Fruit fly (Drosophila melanogaster) whole organism, pupa: ENCODE results near the gene Cyp4d8.

Source experiments
- CG10348 ChIP-seq: fragments of 200-800 bp; sonication (Bioruptor generic); IDR thresholded peaks from 2 replicates; pipeline ENCODE4 v1.3.6; 2022; ENCODE audit warnings: missing biosample characterization, missing genetic modification characterization
- CG12605 ChIP-seq: fragments of 200-800 bp; sonication (Bioruptor generic); IDR thresholded peaks from 2 replicates; pipeline ENCODE4 v1.3.6; 2022; ENCODE audit warnings: missing biosample characterization, missing genetic modification characterization
- CG13204 ChIP-seq: fragments of 200-800 bp; sonication (Bioruptor generic); optimal IDR thresholded peaks from 2 replicates; lab custom pipeline; 2018; ENCODE audit warnings: missing biosample characterization, mild to moderate bottlenecking, missing genetic modification characterization, moderate library complexity
- CG14655 ChIP-seq: fragments of 200-800 bp; sonication (Bioruptor generic); optimal IDR thresholded peaks from 3 replicates; lab custom pipeline; 2017; ENCODE audit warnings: mild to moderate bottlenecking, missing biosample characterization, missing genetic modification reagents, missing genetic modification characterization
- CG15710 ChIP-seq: fragments of 200-800 bp; sonication (Bioruptor generic); optimal IDR thresholded peaks from 2 replicates; lab custom pipeline; 2018; ENCODE audit warnings: missing biosample characterization, mild to moderate bottlenecking, missing genetic modification characterization, moderate library complexity
- CG17806 ChIP-seq: fragments of 200-800 bp; sonication (Bioruptor generic); optimal IDR thresholded peaks from 2 replicates; lab custom pipeline; 2018; ENCODE audit warnings: missing biosample characterization, mild to moderate bottlenecking, missing genetic modification characterization, moderate library complexity
- CG32121 ChIP-seq: fragments of 200-800 bp; sonication (Bioruptor generic); IDR thresholded peaks from 2 replicates; pipeline ENCODE4 v1.3.6; 2022; ENCODE audit warnings: missing biosample characterization, missing genetic modification characterization
- CG34367 ChIP-seq: fragments of 200-800 bp; sonication (Bioruptor generic); optimal IDR thresholded peaks from 2 replicates; lab custom pipeline; 2018; ENCODE audit warnings: missing biosample characterization, mild to moderate bottlenecking, missing genetic modification characterization
- CG4496 ChIP-seq: fragments of 200-800 bp; sonication (Bioruptor generic); IDR thresholded peaks from 3 replicates; pipeline ENCODE4 v1.3.6; 2022; ENCODE audit warnings: missing biosample characterization, missing genetic modification characterization
- CG8159 ChIP-seq: fragments of 200-800 bp; sonication (Bioruptor generic); optimal IDR thresholded peaks from 3 replicates; lab custom pipeline; 2018; ENCODE audit warnings: missing biosample characterization, mild to moderate bottlenecking, missing genetic modification characterization, moderate library complexity
- CG8301 ChIP-seq: fragments of 200-800 bp; sonication (Bioruptor generic); optimal IDR thresholded peaks from 2 replicates; lab custom pipeline; 2018; ENCODE audit warnings: missing biosample characterization, mild to moderate bottlenecking, missing genetic modification characterization
- CG9948 ChIP-seq: fragments of 200-800 bp; sonication (Bioruptor generic); optimal IDR thresholded peaks from 2 replicates; lab custom pipeline; 2018; ENCODE audit warnings: missing biosample characterization, mild to moderate bottlenecking, missing genetic modification characterization, moderate library complexity
- D1 ChIP-seq: fragments of 200-800 bp; sonication (Bioruptor generic); optimal IDR thresholded peaks from 2 replicates; lab custom pipeline; 2018; ENCODE audit warnings: missing biosample characterization, mild to moderate bottlenecking, missing genetic modification characterization, moderate library complexity
- EcR ChIP-seq: fragments of 200-800 bp; sonication (Bioruptor generic); optimal IDR thresholded peaks from 3 replicates; lab custom pipeline; 2019; ENCODE audit warnings: missing biosample characterization, missing genetic modification characterization, mild to moderate bottlenecking, moderate library complexity, missing genetic modification reagents
- Ets98B ChIP-seq: fragments of 200-800 bp; sonication (Bioruptor generic); IDR thresholded peaks from 2 replicates; pipeline ENCODE4 v1.3.6; 2022; ENCODE audit warnings: missing biosample characterization, missing genetic modification characterization
- Pif1A ChIP-seq: fragments of 200-800 bp; sonication (Bioruptor generic); optimal IDR thresholded peaks from 3 replicates; lab custom pipeline; 2016; ENCODE audit warnings: missing biosample characterization, missing genetic modification characterization
- Pif1B ChIP-seq: fragments of 200-800 bp; sonication (Bioruptor generic); optimal IDR thresholded peaks from 3 replicates; lab custom pipeline; 2016; ENCODE audit warnings: missing biosample characterization, missing genetic modification characterization
- Snoo ChIP-seq: fragments of 200-800 bp; sonication (Bioruptor generic); optimal IDR thresholded peaks from 3 replicates; lab custom pipeline; 2017; ENCODE audit warnings: missing biosample characterization, mild to moderate bottlenecking, missing genetic modification characterization, inconsistent platforms
- fd96Ca ChIP-seq: fragments of 200-800 bp; sonication (Bioruptor generic); IDR thresholded peaks from 3 replicates; pipeline ENCODE4 v1.3.6; 2022; ENCODE audit warnings: missing biosample characterization, missing genetic modification characterization
- gl ChIP-seq: fragments of 200-800 bp; sonication (Bioruptor generic); optimal IDR thresholded peaks from 2 replicates; lab custom pipeline; 2018; ENCODE audit warnings: missing biosample characterization, mild to moderate bottlenecking, missing genetic modification characterization
- rn ChIP-seq: fragments of 200-800 bp; sonication (Bioruptor generic); IDR thresholded peaks from 2 replicates; pipeline ENCODE4 v1.3.6; 2022; ENCODE audit warnings: missing biosample characterization, missing genetic modification characterization

Gene Cyp4d8

DNA sequence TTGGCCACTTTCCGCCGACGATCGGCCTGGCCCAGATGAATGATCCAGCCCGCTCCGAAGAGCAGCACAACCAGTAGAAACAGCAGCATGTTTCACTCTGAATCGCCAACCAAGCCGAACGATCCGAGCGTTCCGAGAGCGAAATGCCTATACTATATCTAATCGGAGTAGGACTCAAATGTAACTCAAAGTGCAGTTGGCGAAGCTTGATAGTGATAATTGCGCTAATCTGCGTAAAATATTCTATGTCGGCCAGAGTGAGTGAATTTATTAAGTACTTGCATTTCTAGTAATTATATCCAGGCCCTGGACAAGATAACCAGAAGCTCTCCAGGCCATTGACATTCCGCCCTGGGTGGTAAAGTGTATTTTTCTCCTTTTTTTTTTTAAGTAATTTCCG, at the start of gene Cyp4d8:
TSS of gene Cyp4d8 (minus strand) at position 101 of the 400 bp plus-strand sequence.
- no peak for TF ChIP-seq Snoo (tag; lab: Kevin White, UChicago)
- no peak for TF ChIP-seq CG13204 (GFP tag; lab: Kevin White, UChicago)
- no peak for TF ChIP-seq gl
- no peak for TF ChIP-seq Pif1A
- no peak for TF ChIP-seq CG8301 (tag; lab: Kevin White, UChicago)
- TF ChIP-seq CG34367 (tag; lab: Kevin White, UChicago): no peak
- TF ChIP-seq Pif1B (GFP tag; lab: Kevin White, UChicago): no peak
- TF ChIP-seq CG17806: no peak
- no peak for TF ChIP-seq CG14655 (GFP tag; lab: Kevin White, UChicago)
- TF ChIP-seq, all 21 proteins: peak for 0

DNA sequence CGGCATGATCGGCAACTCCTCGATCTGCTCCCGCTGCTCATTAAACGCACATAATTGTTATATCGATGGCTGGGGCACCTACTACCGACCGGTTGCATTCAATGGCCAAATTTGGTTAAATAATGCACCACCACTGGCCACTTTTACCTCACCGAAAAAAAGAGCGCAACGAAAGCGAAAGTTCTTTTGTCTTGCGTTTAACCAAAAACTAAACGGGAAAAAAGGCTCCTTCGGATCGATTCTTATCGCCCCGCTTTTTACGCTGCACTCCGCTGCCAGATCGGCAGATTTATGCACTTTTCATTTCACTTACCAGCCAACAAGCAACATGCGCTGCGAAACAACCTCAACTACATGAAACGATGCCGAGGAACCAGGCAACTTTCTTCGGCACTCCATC, 49.6 kb upstream of the Cyp4d8 start:
- no peak for TF ChIP-seq CG17806
- no peak for TF ChIP-seq rn (GFP tag; lab: Robert Waterston, UW)
- no peak for TF ChIP-seq CG32121 (GFP tag; lab: Robert Waterston, UW)
- no peak for TF ChIP-seq CG13204 (GFP tag; lab: Kevin White, UChicago)
- TF ChIP-seq CG15710: no peak
- TF ChIP-seq CG12605 (GFP tag; lab: Robert Waterston, UW): no peak
- no peak for TF ChIP-seq CG10348 (GFP tag; lab: Robert Waterston, UW)
- TF ChIP-seq fd96Ca (GFP tag; lab: Robert Waterston, UW): no peak
- TF ChIP-seq CG8159 (tag; lab: Kevin White, UChicago): no peak
- TF ChIP-seq gl: no peak
- TF ChIP-seq CG34367 (tag; lab: Kevin White, UChicago): no peak
- no peak for TF ChIP-seq Pif1A
- no peak for TF ChIP-seq Ets98B (GFP tag; lab: Robert Waterston, UW)
- TF ChIP-seq Snoo (tag; lab: Kevin White, UChicago): no peak
- TF ChIP-seq CG8301 (tag; lab: Kevin White, UChicago): no peak
- TF ChIP-seq CG14655 (GFP tag; lab: Kevin White, UChicago): no peak
- TF ChIP-seq EcR: no peak
- TF ChIP-seq, all 21 proteins: peak for 0

DNA sequence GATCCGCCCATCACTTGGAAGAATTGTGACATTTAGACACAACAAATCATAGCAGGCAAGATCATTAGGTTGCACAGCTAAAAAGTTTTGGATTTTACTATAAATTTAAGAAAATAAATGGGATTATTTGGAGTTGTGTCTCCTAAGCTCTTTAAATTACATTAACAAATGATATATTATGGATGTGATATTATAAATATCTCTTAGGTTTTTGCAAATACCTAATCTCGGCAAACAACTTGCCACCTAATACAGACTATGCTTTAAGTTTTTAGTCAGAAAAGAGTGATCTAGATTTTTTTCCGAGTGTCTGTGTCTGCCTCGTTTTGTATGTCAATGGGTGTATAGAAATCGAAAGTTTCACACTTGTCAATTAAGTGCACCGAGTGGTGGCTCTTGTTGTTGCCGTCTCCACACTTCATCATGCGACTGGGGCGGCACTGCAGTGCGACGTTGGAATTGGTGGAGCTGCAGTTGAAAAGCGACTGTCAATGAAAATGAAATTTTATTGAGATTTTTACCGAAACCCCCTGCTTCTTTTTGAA, 48.7 kb upstream of the Cyp4d8 start:
- TF ChIP-seq CG15710: no peak
- no peak for TF ChIP-seq fd96Ca (GFP tag; lab: Robert Waterston, UW)
- TF ChIP-seq CG34367 (tag; lab: Kevin White, UChicago): no peak
- TF ChIP-seq CG17806: no peak
- TF ChIP-seq rn (GFP tag; lab: Robert Waterston, UW): no peak
- 0 out of 2 replicates have a peak, but pooled peaks have one; percentile 11 for TF ChIP-seq CG32121 (GFP tag; lab: Robert Waterston, UW)

DNA sequence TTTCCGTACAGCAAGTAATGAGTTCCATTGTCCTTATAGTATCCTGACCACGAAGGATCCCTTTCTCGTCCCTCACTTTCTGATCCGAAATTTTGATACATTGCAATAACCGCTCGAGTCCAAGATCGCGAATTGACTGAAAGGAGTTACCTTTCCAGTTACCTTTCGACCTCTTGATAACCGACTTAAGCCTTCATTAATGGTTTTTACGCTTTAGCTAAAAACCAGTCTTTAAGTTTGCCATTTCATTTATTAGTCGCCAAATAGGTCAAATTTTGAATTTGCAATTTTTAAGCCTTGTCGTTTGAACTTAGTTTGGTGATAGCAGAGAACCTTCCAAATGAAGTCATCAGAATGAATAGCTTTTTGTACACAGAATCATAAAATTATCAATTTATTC, 46.4 kb upstream of the Cyp4d8 start, which contains the start of gene CG32376:
TSS of gene CG32376 (minus strand) at position 101 of the 400 bp plus-strand sequence.
- TF ChIP-seq Snoo (tag; lab: Kevin White, UChicago) (no peak), CG4496 (GFP tag; lab: Robert Waterston, UW) (no peak), CG9948 (tag; lab: Kevin White, UChicago) (no peak)

DNA sequence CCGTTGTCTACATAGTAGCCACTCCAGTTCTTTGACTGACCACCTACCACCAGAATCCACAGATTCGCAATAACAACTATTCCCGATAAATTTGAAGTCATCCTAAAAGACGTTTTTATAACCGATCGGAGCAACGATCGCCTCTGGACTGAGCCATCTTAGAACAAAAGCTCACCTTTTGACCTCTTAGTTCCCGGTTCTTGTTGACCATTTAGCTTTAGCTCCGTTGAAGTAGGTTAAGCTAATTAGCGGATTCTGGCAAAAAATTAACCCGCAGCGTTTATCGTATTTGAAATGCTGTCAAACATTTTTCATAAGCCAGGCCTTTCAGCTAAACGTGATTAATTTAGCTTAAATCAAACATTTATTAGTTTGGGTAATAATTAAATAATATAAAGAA, 45.1 kb upstream of the Cyp4d8 start, which contains the start of gene CG32374:
TSS of gene CG32374 (minus strand) at position 101 of the 400 bp plus-strand sequence.
- TF ChIP-seq Ets98B (GFP tag; lab: Robert Waterston, UW) (no peak), CG10348 (GFP tag; lab: Robert Waterston, UW) (no peak), CG17806 (no peak), CG4496 (GFP tag; lab: Robert Waterston, UW) (no peak), Pif1A (no peak), Snoo (tag; lab: Kevin White, UChicago) (no peak), CG34367 (tag; lab: Kevin White, UChicago) (no peak), gl (no peak), rn (GFP tag; lab: Robert Waterston, UW) (no peak), CG12605 (GFP tag; lab: Robert Waterston, UW) (no peak), CG32121 (GFP tag; lab: Robert Waterston, UW) (no peak), fd96Ca (GFP tag; lab: Robert Waterston, UW) (no peak), CG15710 (no peak)

DNA sequence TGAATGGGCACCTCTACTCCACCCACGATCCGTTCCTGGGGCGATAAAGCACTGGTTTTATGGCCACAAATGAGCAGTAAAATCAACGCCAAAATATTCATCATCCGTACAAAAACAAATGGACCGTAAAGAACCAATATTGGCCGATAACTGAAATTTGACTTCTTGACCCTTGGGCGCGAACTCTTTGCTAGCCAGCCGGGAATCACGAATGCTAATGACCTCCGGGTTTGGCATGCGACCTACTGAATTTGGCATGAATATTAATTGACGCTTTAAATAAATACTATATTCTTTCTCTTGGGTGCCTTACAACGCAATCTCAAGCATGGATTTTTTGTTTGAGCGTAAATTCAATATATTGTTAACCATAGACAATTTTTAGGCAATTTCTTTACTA, 43.7 kb upstream of the Cyp4d8 start, which contains the start of gene CG16998:
TSS of gene CG16998 (minus strand) at position 101 of the 400 bp plus-strand sequence.
- TF ChIP-seq gl (no peak), CG13204 (GFP tag; lab: Kevin White, UChicago) (no peak), fd96Ca (GFP tag; lab: Robert Waterston, UW) (no peak), CG8301 (tag; lab: Kevin White, UChicago) (no peak), Snoo (tag; lab: Kevin White, UChicago) (no peak), CG4496 (GFP tag; lab: Robert Waterston, UW) (no peak), CG8159 (tag; lab: Kevin White, UChicago) (no peak), CG32121 (GFP tag; lab: Robert Waterston, UW) (no peak), CG14655 (GFP tag; lab: Kevin White, UChicago) (no peak), rn (GFP tag; lab: Robert Waterston, UW) (no peak), CG15710 (no peak), CG9948 (tag; lab: Kevin White, UChicago) (no peak), Ets98B (GFP tag; lab: Robert Waterston, UW) (no peak), Pif1A (no peak), CG34367 (tag; lab: Kevin White, UChicago) (no peak), D1 (tag; lab: Kevin White, UChicago) (no peak), CG17806 (no peak)
